Fruit fly (Drosophila melanogaster) whole organism, embryonic: ENCODE measurements around the gene kay.

Source experiments
- CG10366 ChIP-seq: fragments of 200-800 bp; sonication (Bioruptor generic); IDR thresholded peaks from 2 replicates; pipeline ENCODE4 v1.3.6; 2022; ENCODE audit warnings: missing biosample characterization, missing genetic modification characterization
- CG12236 ChIP-seq: fragments of 200-800 bp; sonication (Bioruptor generic); optimal IDR thresholded peaks from 2 replicates; lab custom pipeline; 2016; ENCODE audit warnings: missing biosample characterization, missing genetic modification characterization
- CG13424 ChIP-seq: fragments of 200-800 bp; sonication (Bioruptor generic); optimal IDR thresholded peaks from 2 replicates; lab custom pipeline; 2019; ENCODE audit warnings: missing biosample characterization, mild to moderate bottlenecking, missing genetic modification characterization, moderate library complexity
- CG13894 ChIP-seq: fragments of 200-800 bp; sonication (Bioruptor generic); optimal IDR thresholded peaks from 3 replicates; lab custom pipeline; 2018; ENCODE audit warnings: missing biosample characterization, mild to moderate bottlenecking, missing genetic modification characterization, moderate library complexity
- CG14014 ChIP-seq: fragments of 200-800 bp; sonication (Bioruptor generic); IDR thresholded peaks from 2 replicates; pipeline ENCODE4 v1.3.6; 2022; ENCODE audit warnings: missing biosample characterization, missing genetic modification characterization
- CG18764 ChIP-seq: fragments of 200-800 bp; sonication (Bioruptor generic); optimal IDR thresholded peaks from 3 replicates; lab custom pipeline; 2016; ENCODE audit warnings: missing biosample characterization, missing genetic modification characterization
- CG2889 ChIP-seq: fragments of 200-800 bp; sonication (Bioruptor generic); IDR thresholded peaks from 3 replicates; pipeline ENCODE4 v1.3.6; 2022; ENCODE audit warnings: missing biosample characterization, missing genetic modification characterization
- CG3163 ChIP-seq: fragments of 200-800 bp; sonication (Bioruptor generic); optimal IDR thresholded peaks from 3 replicates; lab custom pipeline; 2016; ENCODE audit warnings: missing biosample characterization, missing genetic modification characterization
- CG4424 ChIP-seq: fragments of 200-800 bp; sonication (Bioruptor generic); optimal IDR thresholded peaks from 3 replicates; lab custom pipeline; 2016; ENCODE audit warnings: missing biosample characterization, missing genetic modification characterization
- CG4617 ChIP-seq: fragments of 200-800 bp; sonication (Bioruptor generic); optimal IDR thresholded peaks from 3 replicates; lab custom pipeline; 2016; ENCODE audit warnings: missing biosample characterization, missing genetic modification characterization, borderline replicate concordance
- CG6175 ChIP-seq: fragments of 200-800 bp; sonication (Bioruptor generic); IDR thresholded peaks from 3 replicates; pipeline ENCODE4 v1.3.6; 2022; ENCODE audit warnings: missing biosample characterization, missing genetic modification characterization
- CG6683 ChIP-seq: fragments of 200-800 bp; sonication (Bioruptor generic); optimal IDR thresholded peaks from 2 replicates; lab custom pipeline; 2017; ENCODE audit warnings: missing biosample characterization, mild to moderate bottlenecking, missing genetic modification characterization, missing genetic modification reagents
- CG6689 ChIP-seq: fragments of 200-800 bp; sonication (Bioruptor generic); IDR thresholded peaks from 2 replicates; pipeline ENCODE4 v1.3.6; 2022; ENCODE audit warnings: missing biosample characterization, missing genetic modification characterization
- CG7963 ChIP-seq: fragments of 200-800 bp; sonication (Bioruptor generic); IDR thresholded peaks from 3 replicates; pipeline ENCODE4 v1.3.6; 2022; ENCODE audit warnings: missing biosample characterization, missing genetic modification characterization; ENCODE audit not compliant: partially characterized antibody
- CG8478 ChIP-seq: fragments of >200 bp; optimal IDR thresholded peaks from 2 replicates; lab custom pipeline; 2018
- CG9797 ChIP-seq: fragments of 200-800 bp; sonication (Bioruptor generic); optimal IDR thresholded peaks from 3 replicates; lab custom pipeline; 2018; ENCODE audit warnings: missing biosample characterization, mild to moderate bottlenecking, missing genetic modification characterization
- CG9932 ChIP-seq: fragments of 200-800 bp; sonication (Bioruptor generic); IDR thresholded peaks from 2 replicates; pipeline ENCODE4 v1.3.6; 2022; ENCODE audit warnings: missing biosample characterization, missing genetic modification characterization
- Eip74EF ChIP-seq, 2 experiments: fragments of 200-800 bp in 1 of 2; fragments of >200 bp in 1 of 2; sonication (Bioruptor generic) in 1 of 2; optimal IDR thresholded peaks; 2 replicates each; lab custom pipeline; 2017 to 2019; ENCODE audit warnings: missing biosample characterization in 2 of 2, missing genetic modification characterization in 2 of 2, mild to moderate bottlenecking in 1 of 2, moderate library complexity in 1 of 2
- H15 ChIP-seq: fragments of 200-800 bp; sonication (Bioruptor generic); IDR thresholded peaks from 3 replicates; pipeline ENCODE4 v1.3.6; 2022; ENCODE audit warnings: missing biosample characterization, missing genetic modification characterization
- HLH4C ChIP-seq: fragments of 200-800 bp; sonication (Bioruptor generic); IDR thresholded peaks from 3 replicates; pipeline ENCODE4 v1.3.6; 2022; ENCODE audit warnings: missing biosample characterization, missing genetic modification characterization; ENCODE audit not compliant: partially characterized antibody
- Hey ChIP-seq: fragments of 200-800 bp; sonication (Bioruptor generic); optimal IDR thresholded peaks from 3 replicates; lab custom pipeline; 2018; ENCODE audit warnings: missing biosample characterization, mild to moderate bottlenecking, missing genetic modification characterization
- Lhr ChIP-seq: fragments of 200-800 bp; sonication (Bioruptor generic); optimal IDR thresholded peaks from 3 replicates; lab custom pipeline; 2017; ENCODE audit warnings: mild to moderate bottlenecking, missing biosample characterization, missing genetic modification reagents, missing genetic modification characterization
- MBD-R2 ChIP-seq: fragments of 200-800 bp; sonication (Bioruptor generic); IDR thresholded peaks from 2 replicates; pipeline ENCODE4 v1.3.6; 2022; ENCODE audit warnings: missing biosample characterization, missing genetic modification characterization
- MESR4 ChIP-seq: fragments of 200-800 bp; sonication (Bioruptor generic); optimal IDR thresholded peaks from 2 replicates; lab custom pipeline; 2018; ENCODE audit warnings: missing biosample characterization, mild to moderate bottlenecking, missing genetic modification characterization, moderate library complexity
- Med ChIP-seq: fragments of 200-800 bp; sonication (Bioruptor generic); peaks from one replicate; lab custom pipeline; 2016; ENCODE audit warnings: missing biosample characterization, missing genetic modification characterization, mild to moderate bottlenecking, inconsistent platforms, moderate library complexity
- Side ChIP-seq: fragments of 200-800 bp; sonication (Bioruptor generic); optimal IDR thresholded peaks from 2 replicates; lab custom pipeline; 2016; ENCODE audit warnings: missing biosample characterization, missing genetic modification characterization
- Six4 ChIP-seq: fragments of 200-800 bp; sonication (Bioruptor generic); optimal IDR thresholded peaks from 2 replicates; lab custom pipeline; 2016; ENCODE audit warnings: missing biosample characterization, missing genetic modification characterization
- Taf1 ChIP-seq: fragments of 200-800 bp; sonication (Bioruptor generic); IDR thresholded peaks from 2 replicates; pipeline ENCODE4 v1.3.6; 2022; ENCODE audit warnings: missing biosample characterization, missing genetic modification characterization
- Xbp1 ChIP-seq: fragments of 200-800 bp; sonication (Bioruptor generic); optimal IDR thresholded peaks from 3 replicates; lab custom pipeline; 2016; ENCODE audit warnings: missing biosample characterization, mild to moderate bottlenecking, missing genetic modification characterization
- ara ChIP-seq: fragments of 200-800 bp; sonication (Bioruptor generic); IDR thresholded peaks from 2 replicates; pipeline ENCODE4 v1.3.6; 2022; ENCODE audit warnings: missing biosample characterization, missing genetic modification characterization
- ash1 ChIP-seq: fragments of 200-800 bp; sonication (Bioruptor generic); optimal IDR thresholded peaks from 2 replicates; lab custom pipeline; 2018; ENCODE audit warnings: missing biosample characterization, mild to moderate bottlenecking, missing genetic modification characterization
- bowl ChIP-seq: fragments of 200-800 bp; sonication (Bioruptor generic); IDR thresholded peaks from 2 replicates; pipeline ENCODE4 v1.3.6; 2022; ENCODE audit warnings: missing biosample characterization, missing genetic modification characterization
- cad ChIP-seq: fragments of >200 bp; optimal IDR thresholded peaks from 2 replicates; lab custom pipeline; 2017; ENCODE audit warnings: missing biosample characterization, missing genetic modification characterization
- chif ChIP-seq, 2 experiments: fragments of 200-800 bp; sonication (Bioruptor generic); optimal IDR thresholded peaks; 3 replicates each; lab custom pipeline; 2016; ENCODE audit warnings: missing biosample characterization in 2 of 2, missing genetic modification characterization in 2 of 2
- crol ChIP-seq: fragments of 200-800 bp; sonication (Bioruptor generic); IDR thresholded peaks from 2 replicates; pipeline ENCODE4 v1.3.6; 2022; ENCODE audit warnings: missing biosample characterization, missing genetic modification characterization
- dmrt11E ChIP-seq: fragments of 200-800 bp; sonication (Bioruptor generic); optimal IDR thresholded peaks from 3 replicates; lab custom pipeline; 2018; ENCODE audit warnings: missing biosample characterization, mild to moderate bottlenecking, missing genetic modification characterization, moderate library complexity
- fd3F ChIP-seq: fragments of 200-800 bp; sonication (Bioruptor generic); optimal IDR thresholded peaks from 2 replicates; lab custom pipeline; 2018; ENCODE audit warnings: missing biosample characterization, mild to moderate bottlenecking, missing genetic modification characterization, moderate library complexity
- ftz-f1 ChIP-seq: fragments of 200-800 bp; sonication (Bioruptor generic); optimal IDR thresholded peaks from 2 replicates; lab custom pipeline; 2016; ENCODE audit warnings: missing biosample characterization, missing genetic modification characterization
- ind ChIP-seq: fragments of 200-800 bp; sonication (Bioruptor generic); optimal IDR thresholded peaks from 3 replicates; lab custom pipeline; 2016; ENCODE audit warnings: missing biosample characterization, missing genetic modification characterization
- kay ChIP-seq: fragments of 200-800 bp; sonication (Bioruptor generic); optimal IDR thresholded peaks from 2 replicates; lab custom pipeline; 2016; ENCODE audit warnings: missing biosample characterization, missing genetic modification characterization
- nerfin-2 ChIP-seq: fragments of 200-800 bp; sonication (Bioruptor generic); IDR thresholded peaks from 2 replicates; pipeline ENCODE4 v1.3.6; 2022; ENCODE audit warnings: missing biosample characterization, missing genetic modification characterization; ENCODE audit not compliant: partially characterized antibody
- pan ChIP-seq, 4 experiments: fragments of >200 bp in 3 of 4; fragments of 200-800 bp in 1 of 4; sonication (Bioruptor generic) in 1 of 4; optimal IDR thresholded peaks in 3 of 4; IDR thresholded peaks in 1 of 4; 2 replicates each; pipeline versions ENCODE4 v1.3.6 to Lab custom; 2017 to 2022; ENCODE audit warnings: missing biosample characterization in 2 of 4, missing genetic modification characterization in 2 of 4, mixed read lengths in 1 of 4
- ranshi ChIP-seq: fragments of 200-800 bp; sonication (Bioruptor generic); IDR thresholded peaks from 2 replicates; pipeline ENCODE4 v1.3.6; 2022; ENCODE audit warnings: missing biosample characterization, missing genetic modification characterization
- scrt ChIP-seq: fragments of 200-800 bp; sonication (Bioruptor generic); optimal IDR thresholded peaks from 2 replicates; lab custom pipeline; 2018; ENCODE audit warnings: missing biosample characterization, mild to moderate bottlenecking, missing genetic modification characterization, moderate library complexity
- sna ChIP-seq: fragments of 200-800 bp; sonication (Bioruptor generic); IDR thresholded peaks from 2 replicates; pipeline ENCODE4 v1.3.6; 2022; ENCODE audit warnings: missing biosample characterization, missing genetic modification characterization; ENCODE audit not compliant: partially characterized antibody
- toy ChIP-seq: fragments of 200-800 bp; sonication (Bioruptor generic); IDR thresholded peaks from 2 replicates; pipeline ENCODE4 v1.3.6; 2022; ENCODE audit warnings: missing biosample characterization, missing genetic modification characterization
- trh ChIP-seq: fragments of 200-800 bp; sonication (Bioruptor generic); optimal IDR thresholded peaks from 2 replicates; lab custom pipeline; 2016; ENCODE audit warnings: missing biosample characterization, missing genetic modification characterization
- zf30C ChIP-seq: fragments of 200-800 bp; sonication (Bioruptor generic); optimal IDR thresholded peaks from 3 replicates; lab custom pipeline; 2018; ENCODE audit warnings: missing biosample characterization, mild to moderate bottlenecking, missing genetic modification characterization
- zfh1 ChIP-seq: fragments of 200-800 bp; sonication (Bioruptor generic); IDR thresholded peaks from 3 replicates; pipeline ENCODE4 v1.3.6; 2022; ENCODE audit warnings: missing biosample characterization, missing genetic modification characterization

kay gene

dm6 chr3R:29749304-29750066, 16.3 kb upstream of the kay start (continued):
- 0 out of 3 replicates have a peak, but pooled peaks have one; percentile 3 for TF ChIP-seq HLH4C (GFP tag; lab: Robert Waterston, UW)
- no peak for TF ChIP-seq CG18764
- TF ChIP-seq nerfin-2, result 0 out of 2 replicates have a peak, but pooled peaks have one; percentile 34
- TF ChIP-seq Taf1 (GFP tag; lab: Robert Waterston, UW), result no peak
- TF ChIP-seq CG13424 (tag; lab: Kevin White, UChicago), result no peak
- TF ChIP-seq Lhr (GFP tag; lab: Kevin White, UChicago), result no peak
- TF ChIP-seq Med (GFP tag; lab: Kevin White, UChicago), result peak; percentile 40
- no peak for TF ChIP-seq CG6689 (GFP tag; lab: Robert Waterston, UW)
- no peak for TF ChIP-seq chif (GFP tag; optimal IDR thresholded peaks at IDR 0.05; lab: Kevin White, UChicago)
- no peak for TF ChIP-seq ftz-f1 (GFP tag; lab: Kevin White, UChicago)
- no peak for TF ChIP-seq CG9932 (GFP tag; lab: Robert Waterston, UW)
- TF ChIP-seq CG6175 (GFP tag; lab: Robert Waterston, UW), result 0 out of 3 replicates have a peak, but pooled peaks have one; percentile 26
- no peak for TF ChIP-seq CG13894 (tag; lab: Kevin White, UChicago)
- no peak for TF ChIP-seq sna (GFP tag; lab: Robert Waterston, UW)
- peak; percentile 88 for TF ChIP-seq MESR4 (GFP tag; lab: Kevin White, UChicago)
- no peak for TF ChIP-seq zf30C (GFP tag; lab: Kevin White, UChicago)
- TF ChIP-seq scrt, result peak; percentile 18
- TF ChIP-seq CG14014, result no peak
- no peak for TF ChIP-seq ara (GFP tag; lab: Robert Waterston, UW)
- TF ChIP-seq Xbp1 (GFP tag; lab: Kevin White, UChicago), result no peak
- TF ChIP-seq ind (GFP tag; lab: Kevin White, UChicago), result no peak
- TF ChIP-seq crol (GFP tag; lab: Robert Waterston, UW), result no peak
- no peak for TF ChIP-seq Six4
- no peak for TF ChIP-seq CG3163 (GFP tag; lab: Kevin White, UChicago)
- no peak for TF ChIP-seq kay (GFP tag; lab: Kevin White, UChicago)
- TF ChIP-seq CG2889 (GFP tag; lab: Robert Waterston, UW), result no peak
- no peak for TF ChIP-seq Side
- TF ChIP-seq H15, result no peak
- TF ChIP-seq ranshi (GFP tag; lab: Robert Waterston, UW), result no peak
- TF ChIP-seq Eip74EF (GFP tag; optimal IDR thresholded peaks at IDR 0.05; lab: Kevin White, UChicago), result no peak
- TF ChIP-seq bowl (GFP tag; lab: Robert Waterston, UW), result no peak
- peak; percentile 67 for TF ChIP-seq CG4617
- TF ChIP-seq CG7963 (GFP tag; lab: Robert Waterston, UW), result no peak
- no peak for TF ChIP-seq pan (optimal IDR thresholded peaks at IDR 0.05; lab: Kevin White, UChicago)
- no peak for TF ChIP-seq pan (GFP tag; optimal IDR thresholded peaks at IDR 0.05 in 1 of 2, IDR thresholded peaks at IDR 0.05 in 1 of 2)
- TF ChIP-seq CG10366 (GFP tag; lab: Robert Waterston, UW), result 0 out of 2 replicates have a peak, but pooled peaks have one; percentile 2
- no peak for TF ChIP-seq fd3F (GFP tag; lab: Kevin White, UChicago)
- TF ChIP-seq CG6683 (GFP tag; lab: Kevin White, UChicago), result no peak
- no peak for TF ChIP-seq toy (GFP tag; lab: Robert Waterston, UW)
- no peak for TF ChIP-seq CG9797 (GFP tag; lab: Kevin White, UChicago)
- no peak for TF ChIP-seq zfh1 (GFP tag; lab: Robert Waterston, UW)
- TF ChIP-seq dmrt11E (tag; lab: Kevin White, UChicago), result no peak
- TF ChIP-seq cad (GFP tag; lab: Kevin White, UChicago), result no peak
- no peak for TF ChIP-seq CG12236 (GFP tag; lab: Kevin White, UChicago)
- TF ChIP-seq CG4424 (GFP tag; lab: Kevin White, UChicago), result no peak
- TF ChIP-seq Hey, result no peak
- TF ChIP-seq ash1 (GFP tag; lab: Kevin White, UChicago), result no peak
- 0 out of 2 replicates have a peak, but pooled peaks have one; percentile 33 for TF ChIP-seq MBD-R2 (GFP tag; lab: Robert Waterston, UW)
- TF ChIP-seq CG8478 (lab: Kevin White, UChicago), result peak; percentile 95
- no peak for TF ChIP-seq trh (GFP tag; lab: Kevin White, UChicago)
